Fruit fly (Drosophila melanogaster): ENCODE measurements around the gene Larp4B.

The Larp4B gene

dm6 chr3L:3198447-3199402, 25.9 kb upstream of the Larp4B start, which contains the start of the genes CG32276 and gry (continued):
- TF ChIP-seq Hsf (GFP tag; optimal IDR thresholded peaks at IDR 0.05) (peak; percentile 85), slbo (GFP tag; IDR thresholded peaks at IDR 0.05) (peak; percentile 86), Opbp (GFP tag; IDR thresholded peaks at IDR 0.05; ENCODE audit: partially characterized antibody) (no peak), CG10267 (tag; optimal IDR thresholded peaks at IDR 0.05) (peak; percentile 82), gcm (GFP tag; optimal IDR thresholded peaks at IDR 0.05) (no peak), bcd (GFP tag; optimal IDR thresholded peaks at IDR 0.05) (peak; percentile 73), D19A (tag; optimal IDR thresholded peaks at IDR 0.05) (no peak), BtbVII (GFP tag; optimal IDR thresholded peaks at IDR 0.05) (peak; percentile 35), CrebB (tag; optimal IDR thresholded peaks at IDR 0.05) (peak; percentile 67), Max (GFP tag; optimal IDR thresholded peaks at IDR 0.05) (peak; percentile 88), CG3838 (GFP tag; optimal IDR thresholded peaks at IDR 0.05) (peak; percentile 53), CG12769 (tag; optimal IDR thresholded peaks at IDR 0.05) (no peak), pfk (GFP tag; optimal IDR thresholded peaks at IDR 0.05) (peak; percentile 57), zen (tag; optimal IDR thresholded peaks at IDR 0.05) (peak; percentile 69), CG10979 (tag; optimal IDR thresholded peaks at IDR 0.05) (peak; percentile 71), CG18262 (tag; optimal IDR thresholded peaks at IDR 0.05) (peak; percentile 75), CG1024 (GFP tag; IDR thresholded peaks at IDR 0.05) (peak; percentile 46; the same call in 1 of the 2 replicates), Rx (GFP tag; IDR thresholded peaks at IDR 0.05) (peak; percentile 14; the same call in 1 of the 2 replicates), CG18011 (GFP tag; optimal IDR thresholded peaks at IDR 0.05) (peak; percentile 49), rib (GFP tag; IDR thresholded peaks at IDR 0.05) (no peak), onecut (GFP tag; IDR thresholded peaks at IDR 0.05) (peak; percentile 30), CG4617 (GFP tag; optimal IDR thresholded peaks at IDR 0.05; ENCODE audit: borderline replicate concordance) (peak; percentile 86), wek (GFP tag; optimal IDR thresholded peaks at IDR 0.05) (peak; percentile 80), CG3281 (GFP tag; optimal IDR thresholded peaks at IDR 0.05) (peak; percentile 83), NK7.1 (GFP tag; optimal IDR thresholded peaks at IDR 0.05) (peak; percentile 33), CG14050 (GFP tag; IDR thresholded peaks at IDR 0.05) (peak; percentile 23; the same call in 1 of the 3 replicates), CG11085 (GFP tag; IDR thresholded peaks at IDR 0.05) (0 out of 2 replicates have a peak, but pooled peaks have one; percentile 27), sqz (GFP tag; optimal IDR thresholded peaks at IDR 0.05) (no peak), Lpt (GFP tag; optimal IDR thresholded peaks at IDR 0.05) (no peak), stc (GFP tag; IDR thresholded peaks at IDR 0.05) (peak; percentile 62), pnt (GFP tag; optimal IDR thresholded peaks at IDR 0.05) (peak; percentile 61), CG15601 (tag; optimal IDR thresholded peaks at IDR 0.05) (no peak), da (GFP tag; optimal IDR thresholded peaks at IDR 0.05) (peak; percentile 43), en (GFP tag; optimal IDR thresholded peaks at IDR 0.05) (peak; percentile 53), Hey (tag; optimal IDR thresholded peaks at IDR 0.05) (no peak), CG15269 (tag; optimal IDR thresholded peaks at IDR 0.05) (no peak), CG12219 (GFP tag; optimal IDR thresholded peaks at IDR 0.05) (peak; percentile 51), CG17359 (tag; optimal IDR thresholded peaks at IDR 0.05) (peak; percentile 62), CG4282 (GFP tag; optimal IDR thresholded peaks at IDR 0.05) (peak; percentile 67), fru (optimal IDR thresholded peaks at IDR 0.05) (no peak)

Measured in whole organism, embryonic.